Fruit fly (Drosophila melanogaster) whole organism, pupa: Measurements from ENCODE around the gene CG31792.

ENCODE experiments used
- CG10348 ChIP-seq: fragments of 200-800 bp; sonication (Bioruptor generic); IDR thresholded peaks from 2 replicates; pipeline ENCODE4 v1.3.6; 2022; ENCODE audit warnings: missing biosample characterization, missing genetic modification characterization
- CG12605 ChIP-seq: fragments of 200-800 bp; sonication (Bioruptor generic); IDR thresholded peaks from 2 replicates; pipeline ENCODE4 v1.3.6; 2022; ENCODE audit warnings: missing biosample characterization, missing genetic modification characterization
- CG13204 ChIP-seq: fragments of 200-800 bp; sonication (Bioruptor generic); optimal IDR thresholded peaks from 2 replicates; lab custom pipeline; 2018; ENCODE audit warnings: missing biosample characterization, mild to moderate bottlenecking, missing genetic modification characterization, moderate library complexity
- CG14655 ChIP-seq: fragments of 200-800 bp; sonication (Bioruptor generic); optimal IDR thresholded peaks from 3 replicates; lab custom pipeline; 2017; ENCODE audit warnings: mild to moderate bottlenecking, missing biosample characterization, missing genetic modification reagents, missing genetic modification characterization
- CG15710 ChIP-seq: fragments of 200-800 bp; sonication (Bioruptor generic); optimal IDR thresholded peaks from 2 replicates; lab custom pipeline; 2018; ENCODE audit warnings: missing biosample characterization, mild to moderate bottlenecking, missing genetic modification characterization, moderate library complexity
- CG17806 ChIP-seq: fragments of 200-800 bp; sonication (Bioruptor generic); optimal IDR thresholded peaks from 2 replicates; lab custom pipeline; 2018; ENCODE audit warnings: missing biosample characterization, mild to moderate bottlenecking, missing genetic modification characterization, moderate library complexity
- CG32121 ChIP-seq: fragments of 200-800 bp; sonication (Bioruptor generic); IDR thresholded peaks from 2 replicates; pipeline ENCODE4 v1.3.6; 2022; ENCODE audit warnings: missing biosample characterization, missing genetic modification characterization
- CG34367 ChIP-seq: fragments of 200-800 bp; sonication (Bioruptor generic); optimal IDR thresholded peaks from 2 replicates; lab custom pipeline; 2018; ENCODE audit warnings: missing biosample characterization, mild to moderate bottlenecking, missing genetic modification characterization
- CG4496 ChIP-seq: fragments of 200-800 bp; sonication (Bioruptor generic); IDR thresholded peaks from 3 replicates; pipeline ENCODE4 v1.3.6; 2022; ENCODE audit warnings: missing biosample characterization, missing genetic modification characterization
- CG8159 ChIP-seq: fragments of 200-800 bp; sonication (Bioruptor generic); optimal IDR thresholded peaks from 3 replicates; lab custom pipeline; 2018; ENCODE audit warnings: missing biosample characterization, mild to moderate bottlenecking, missing genetic modification characterization, moderate library complexity
- CG8301 ChIP-seq: fragments of 200-800 bp; sonication (Bioruptor generic); optimal IDR thresholded peaks from 2 replicates; lab custom pipeline; 2018; ENCODE audit warnings: missing biosample characterization, mild to moderate bottlenecking, missing genetic modification characterization
- CG9948 ChIP-seq: fragments of 200-800 bp; sonication (Bioruptor generic); optimal IDR thresholded peaks from 2 replicates; lab custom pipeline; 2018; ENCODE audit warnings: missing biosample characterization, mild to moderate bottlenecking, missing genetic modification characterization, moderate library complexity
- D1 ChIP-seq: fragments of 200-800 bp; sonication (Bioruptor generic); optimal IDR thresholded peaks from 2 replicates; lab custom pipeline; 2018; ENCODE audit warnings: missing biosample characterization, mild to moderate bottlenecking, missing genetic modification characterization, moderate library complexity
- EcR ChIP-seq: fragments of 200-800 bp; sonication (Bioruptor generic); optimal IDR thresholded peaks from 3 replicates; lab custom pipeline; 2019; ENCODE audit warnings: missing biosample characterization, missing genetic modification characterization, mild to moderate bottlenecking, moderate library complexity, missing genetic modification reagents
- Ets98B ChIP-seq: fragments of 200-800 bp; sonication (Bioruptor generic); IDR thresholded peaks from 2 replicates; pipeline ENCODE4 v1.3.6; 2022; ENCODE audit warnings: missing biosample characterization, missing genetic modification characterization
- Pif1A ChIP-seq: fragments of 200-800 bp; sonication (Bioruptor generic); optimal IDR thresholded peaks from 3 replicates; lab custom pipeline; 2016; ENCODE audit warnings: missing biosample characterization, missing genetic modification characterization
- Pif1B ChIP-seq: fragments of 200-800 bp; sonication (Bioruptor generic); optimal IDR thresholded peaks from 3 replicates; lab custom pipeline; 2016; ENCODE audit warnings: missing biosample characterization, missing genetic modification characterization
- Snoo ChIP-seq: fragments of 200-800 bp; sonication (Bioruptor generic); optimal IDR thresholded peaks from 3 replicates; lab custom pipeline; 2017; ENCODE audit warnings: missing biosample characterization, mild to moderate bottlenecking, missing genetic modification characterization, inconsistent platforms
- fd96Ca ChIP-seq: fragments of 200-800 bp; sonication (Bioruptor generic); IDR thresholded peaks from 3 replicates; pipeline ENCODE4 v1.3.6; 2022; ENCODE audit warnings: missing biosample characterization, missing genetic modification characterization
- gl ChIP-seq: fragments of 200-800 bp; sonication (Bioruptor generic); optimal IDR thresholded peaks from 2 replicates; lab custom pipeline; 2018; ENCODE audit warnings: missing biosample characterization, mild to moderate bottlenecking, missing genetic modification characterization
- rn ChIP-seq: fragments of 200-800 bp; sonication (Bioruptor generic); IDR thresholded peaks from 2 replicates; pipeline ENCODE4 v1.3.6; 2022; ENCODE audit warnings: missing biosample characterization, missing genetic modification characterization

Gene CG31792

DNA sequence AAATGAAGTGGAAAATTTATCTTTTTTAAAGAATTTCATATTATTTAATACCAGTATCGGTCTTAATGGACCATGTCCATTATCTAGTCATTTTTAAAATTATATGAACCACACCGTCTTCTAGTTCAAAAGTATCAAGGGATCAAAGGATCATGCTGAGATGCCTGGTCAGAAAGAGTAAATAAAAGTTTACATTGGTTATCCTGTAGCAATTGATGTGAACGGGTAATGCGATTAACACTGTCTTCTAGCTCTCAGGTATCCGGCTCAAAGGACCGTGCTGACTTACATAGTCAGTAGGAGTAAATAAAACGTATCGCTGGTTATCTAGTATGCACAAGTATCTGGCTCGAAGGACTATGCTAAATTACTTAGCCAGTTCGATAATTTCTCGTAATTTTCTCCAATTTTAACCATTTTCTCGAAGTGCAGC is 21.9 kb downstream of the CG31792 start:
- peak; percentile 38 for TF ChIP-seq CG15710 (tag; lab: Kevin White, UChicago)
- peak; percentile 19 for TF ChIP-seq CG14655 (GFP tag; lab: Kevin White, UChicago)
- peak; percentile 50 for TF ChIP-seq CG8159 (tag; lab: Kevin White, UChicago)
- TF ChIP-seq CG13204 (GFP tag; lab: Kevin White, UChicago): no peak
- no peak for TF ChIP-seq Ets98B
- no peak for TF ChIP-seq CG12605 (GFP tag; lab: Robert Waterston, UW)
- no peak for TF ChIP-seq CG8301 (tag; lab: Kevin White, UChicago)
- TF ChIP-seq D1 (tag; lab: Kevin White, UChicago): no peak
- peak; percentile 3 for TF ChIP-seq Pif1A (GFP tag; lab: Kevin White, UChicago)

DNA sequence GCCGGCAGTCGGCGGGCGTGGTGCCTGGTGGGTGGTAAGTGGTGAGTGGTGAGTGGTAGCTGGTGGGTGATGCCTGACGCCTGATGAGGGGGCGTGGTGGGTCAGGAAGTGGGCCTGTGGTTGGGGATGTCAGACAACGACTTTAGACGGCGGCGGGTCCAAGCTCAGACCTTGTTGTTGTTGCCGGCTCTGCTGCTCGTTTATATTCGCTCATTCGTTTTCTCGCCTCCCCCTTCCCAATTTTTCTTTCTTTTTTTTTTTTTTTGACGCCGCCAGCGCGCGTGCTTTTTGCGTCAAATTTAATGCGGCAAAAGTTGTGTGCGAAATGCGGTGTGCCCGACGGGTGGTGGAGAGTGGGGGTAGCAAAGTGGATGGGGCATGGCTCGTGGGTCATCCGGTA is 22.4 kb downstream of the CG31792 start:
- no peak for TF ChIP-seq CG32121 (GFP tag; lab: Robert Waterston, UW)
- TF ChIP-seq CG13204 (GFP tag; lab: Kevin White, UChicago): peak; percentile 58

DNA sequence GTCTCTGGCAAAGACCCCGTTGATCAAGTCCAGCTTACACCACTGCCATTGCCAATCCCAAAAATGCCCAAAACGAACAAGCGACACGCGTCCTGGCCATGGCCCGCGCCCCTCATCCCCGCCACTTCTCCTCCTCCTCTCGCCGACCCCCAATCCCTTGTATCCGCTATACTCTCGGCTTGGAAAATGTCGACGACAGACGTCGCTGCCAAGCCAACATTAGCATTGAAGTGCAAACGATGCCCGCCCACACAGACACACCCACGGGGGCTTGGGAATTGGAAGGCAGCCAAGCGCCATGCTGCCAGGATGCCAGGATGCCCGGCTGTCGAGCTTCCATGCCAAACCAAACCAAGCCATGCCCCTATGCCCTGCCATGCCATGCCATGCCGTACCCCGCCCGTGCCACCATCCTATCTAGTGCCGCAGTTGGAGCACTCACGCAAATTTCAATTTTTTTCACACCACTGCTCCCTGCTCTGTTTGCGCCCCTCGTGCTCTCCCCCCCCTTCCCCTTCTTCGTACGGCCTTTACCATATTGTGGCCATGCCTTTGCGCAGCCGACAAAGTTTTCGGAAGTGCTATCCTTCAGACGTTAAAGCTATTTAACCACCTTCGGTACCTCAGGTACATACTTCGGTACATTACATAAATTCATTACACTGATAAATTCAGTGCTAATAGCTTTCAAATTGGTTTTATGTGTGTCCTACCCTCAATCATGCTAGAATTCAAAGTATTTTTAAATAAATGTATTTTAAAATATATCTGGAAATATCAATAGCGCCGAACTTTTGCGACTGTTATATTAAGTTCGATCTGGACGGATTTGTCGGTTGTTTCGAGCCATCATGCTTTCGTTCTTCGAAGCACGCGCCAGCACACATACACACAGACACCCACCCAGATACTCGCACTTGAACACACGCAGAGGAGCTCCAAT is 24.3 kb downstream of the CG31792 start:
- TF ChIP-seq CG8301 (tag; lab: Kevin White, UChicago) (peak; percentile 81), rn (no peak), fd96Ca (GFP tag; lab: Robert Waterston, UW) (no peak; the same call in 2 of the 3 replicates), gl (peak; percentile 75), Pif1B (GFP tag; lab: Kevin White, UChicago) (peak; percentile 91), Pif1A (GFP tag; lab: Kevin White, UChicago) (peak; percentile 81), CG12605 (GFP tag; lab: Robert Waterston, UW) (peak; percentile 49; the same call in 1 of the 2 replicates), CG15710 (tag; lab: Kevin White, UChicago) (peak; percentile 93), CG34367 (peak; percentile 83), CG17806 (tag; lab: Kevin White, UChicago) (peak; percentile 78), D1 (tag; lab: Kevin White, UChicago) (peak; percentile 30), CG9948 (tag; lab: Kevin White, UChicago) (peak; percentile 85), EcR (GFP tag; lab: Kevin White, UChicago) (peak; percentile 9), Ets98B (no peak), CG14655 (GFP tag; lab: Kevin White, UChicago) (peak; percentile 86), CG10348 (GFP tag; lab: Robert Waterston, UW) (no peak), CG13204 (GFP tag; lab: Kevin White, UChicago) (peak; percentile 72), Snoo (peak; percentile 87), CG32121 (GFP tag; lab: Robert Waterston, UW) (no peak), CG8159 (tag; lab: Kevin White, UChicago) (peak; percentile 89), CG4496 (GFP tag; lab: Robert Waterston, UW) (0 out of 3 replicates have a peak, but pooled peaks have one; percentile 47)

DNA sequence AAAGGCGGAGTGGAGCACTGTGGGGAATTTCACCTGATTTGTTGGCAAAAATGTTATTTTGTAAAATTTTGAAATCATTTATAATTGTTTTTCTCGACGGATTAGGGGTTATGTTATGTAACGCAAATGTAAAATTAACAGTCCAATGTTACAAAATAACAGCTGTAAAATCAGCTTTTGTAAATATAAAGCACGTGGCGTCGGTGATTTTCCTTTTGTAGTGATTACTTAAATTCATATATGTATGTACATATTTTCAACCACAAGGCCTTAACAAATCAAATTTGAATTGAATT is 24.9 kb downstream of the CG31792 start, which contains the start of gene CG15172:
Gene CG15172, plus strand, starts transcription at position 197 of the 296 bp plus-strand sequence.
- TF ChIP-seq CG12605 (GFP tag; lab: Robert Waterston, UW): no peak
- TF ChIP-seq CG10348 (GFP tag; lab: Robert Waterston, UW): no peak
- no peak for TF ChIP-seq CG9948 (tag; lab: Kevin White, UChicago)
- no peak for TF ChIP-seq gl
- TF ChIP-seq D1 (tag; lab: Kevin White, UChicago): no peak

DNA sequence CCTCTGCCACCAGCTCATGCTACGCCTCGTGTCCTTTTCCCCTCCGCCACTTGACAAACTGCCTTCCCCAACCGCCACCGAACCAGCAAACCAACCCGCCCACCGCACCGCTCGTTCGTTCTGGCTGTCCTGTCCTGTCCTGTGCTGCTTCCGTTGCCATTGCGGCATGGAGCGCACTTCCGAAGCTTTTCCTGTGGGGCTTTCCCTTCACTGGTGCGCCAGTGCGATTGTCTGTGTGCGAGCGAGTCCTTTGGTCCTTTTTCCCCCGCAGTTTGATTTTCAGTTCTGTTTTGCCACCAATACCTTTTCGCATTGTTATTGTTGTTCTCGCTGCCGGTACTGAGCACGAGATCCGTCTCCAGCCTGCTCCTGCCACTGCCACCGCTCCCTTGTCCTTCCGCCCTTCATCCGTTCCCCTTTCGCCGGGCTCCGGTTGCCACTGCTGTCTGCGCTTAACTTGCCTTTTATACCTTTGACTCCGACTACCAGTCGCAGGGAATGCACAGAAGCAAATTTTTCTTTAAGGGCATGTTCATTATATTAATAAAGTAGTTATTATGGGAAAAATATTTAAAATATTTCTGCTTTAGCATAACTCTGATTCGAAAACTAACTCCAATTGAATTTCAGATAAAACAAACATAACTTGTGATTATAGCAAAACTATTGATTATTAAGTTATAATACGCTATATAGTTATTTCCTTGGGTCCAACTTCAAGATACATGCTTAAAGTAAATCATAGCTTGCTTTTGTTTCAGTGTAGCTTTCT is 26.9 kb downstream of the CG31792 start:
- TF ChIP-seq CG13204 (GFP tag; lab: Kevin White, UChicago): peak; percentile 44
- peak; percentile 21 for TF ChIP-seq Pif1B (GFP tag; lab: Kevin White, UChicago)
- peak; percentile 53 for TF ChIP-seq CG8301 (tag; lab: Kevin White, UChicago)
- TF ChIP-seq CG14655 (GFP tag; lab: Kevin White, UChicago): peak; percentile 72
- TF ChIP-seq CG34367: peak; percentile 57
- TF ChIP-seq CG4496 (GFP tag; lab: Robert Waterston, UW): no peak
- TF ChIP-seq CG9948 (tag; lab: Kevin White, UChicago): peak; percentile 74
- no peak for TF ChIP-seq EcR (GFP tag; lab: Kevin White, UChicago)
- TF ChIP-seq Pif1A (GFP tag; lab: Kevin White, UChicago): peak; percentile 38
- peak; percentile 86 for TF ChIP-seq CG8159 (tag; lab: Kevin White, UChicago)
- TF ChIP-seq gl: no peak
- peak; percentile 56 for TF ChIP-seq Snoo
- no peak for TF ChIP-seq D1 (tag; lab: Kevin White, UChicago)
- peak; percentile 84 for TF ChIP-seq CG15710 (tag; lab: Kevin White, UChicago)
- TF ChIP-seq CG17806 (tag; lab: Kevin White, UChicago): peak; percentile 70
- TF ChIP-seq, all 21 proteins: peak for 11
